Fruit fly (Drosophila melanogaster) S2 (cell line): ENCODE data around the gene Jasper.

Experiments used
- CG8478 ChIP-seq: fragments of >200 bp; optimal IDR thresholded peaks from 2 replicates; lab custom pipeline; 2018
- CTCF ChIP-seq, 2 experiments: fragments of >200 bp; optimal IDR thresholded peaks; 2 replicates each; lab custom pipeline; 2018

- TF ChIP-seq CTCF (optimal IDR thresholded peaks at IDR 0.05; lab: Kevin White, UChicago) (no peak), CG8478 (lab: Kevin White, UChicago) (no peak)
These were observed 43.5 kb downstream of the Jasper start for dm6 chr3R:30095855-30096254.
